Fruit fly (Drosophila melanogaster): ENCODE measurements around the gene snsl.

Gene snsl

DNA sequence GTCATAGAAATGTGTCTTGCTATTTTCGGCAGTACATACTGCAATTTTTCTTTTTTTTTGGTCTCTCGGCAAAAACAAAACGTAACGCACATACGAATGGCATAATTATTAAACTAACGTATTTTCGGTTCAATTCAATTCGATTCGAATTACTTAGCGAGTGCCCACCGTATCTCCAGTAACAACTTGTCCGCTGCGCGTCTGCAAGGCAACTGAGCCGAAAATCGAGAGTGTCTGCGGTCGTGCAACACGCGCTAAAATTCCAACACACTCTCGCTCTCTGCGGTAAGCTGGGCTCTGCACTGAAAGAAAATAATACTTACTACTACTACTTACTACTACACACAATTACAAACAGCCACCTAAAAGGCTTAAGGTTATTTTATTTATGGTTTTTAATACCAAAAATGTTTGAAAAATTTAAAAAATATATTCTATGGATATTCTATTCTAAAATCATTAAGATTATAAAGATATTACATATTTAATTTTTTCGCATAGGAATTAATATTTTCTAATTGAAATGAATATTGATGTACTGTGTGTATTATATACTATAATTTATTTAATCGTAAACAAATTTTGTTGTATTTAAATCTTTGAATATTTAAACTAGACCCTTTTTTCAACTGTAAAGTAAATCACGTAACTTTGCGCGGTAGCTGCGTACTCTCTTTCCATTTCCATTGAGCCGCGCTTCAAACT lies at the start of gene snsl:
TSS of gene snsl (minus strand) at position 217 of the 705 bp plus-strand sequence.
- TF ChIP-seq ken (GFP tag; IDR thresholded peaks at IDR 0.05), result peak; percentile 56; the same call in 1 of the 3 replicates
- no peak for TF ChIP-seq gt (GFP tag; IDR thresholded peaks at IDR 0.05)
- peak; percentile 67 for TF ChIP-seq row (GFP tag; IDR thresholded peaks at IDR 0.05)
- no peak for TF ChIP-seq Max (GFP tag; optimal IDR thresholded peaks at IDR 0.05)
- peak; percentile 13 for TF ChIP-seq Fer3 (tag; optimal IDR thresholded peaks at IDR 0.05)
- peak; percentile 65 for TF ChIP-seq run (tag; optimal IDR thresholded peaks at IDR 0.05)
- peak; percentile 53 for TF ChIP-seq org-1 (GFP tag; optimal IDR thresholded peaks at IDR 0.05)
- TF ChIP-seq yki (optimal IDR thresholded peaks at IDR 0.05), result no peak
- no peak for TF ChIP-seq fu2 (GFP tag; optimal IDR thresholded peaks at IDR 0.05)
- TF ChIP-seq dmrt99B (tag; optimal IDR thresholded peaks at IDR 0.05), result peak; percentile 89
- peak; percentile 77 for TF ChIP-seq grau (tag; optimal IDR thresholded peaks at IDR 0.05)
- no peak for TF ChIP-seq Bgb (GFP tag; IDR thresholded peaks at IDR 0.05; ENCODE audit: partially characterized antibody)
- TF ChIP-seq CG2202 (tag; optimal IDR thresholded peaks at IDR 0.05), result no peak
- peak; percentile 80 for TF ChIP-seq Oli (tag; optimal IDR thresholded peaks at IDR 0.05)
- TF ChIP-seq D19B (GFP tag; optimal IDR thresholded peaks at IDR 0.05), result no peak
- TF ChIP-seq CG10543 (GFP tag; optimal IDR thresholded peaks at IDR 0.05), result no peak
- peak; percentile 73 for TF ChIP-seq gcm (GFP tag; optimal IDR thresholded peaks at IDR 0.05)
- TF ChIP-seq CG3065 (GFP tag; optimal IDR thresholded peaks at IDR 0.05), result no peak
- no peak for TF ChIP-seq br (optimal IDR thresholded peaks at IDR 0.05)
- TF ChIP-seq crp (GFP tag; optimal IDR thresholded peaks at IDR 0.05), result no peak
- TF ChIP-seq CG34224 (GFP tag; IDR thresholded peaks at IDR 0.05; ENCODE audit: partially characterized antibody), result no peak
- no peak for TF ChIP-seq aop (GFP tag; IDR thresholded peaks at IDR 0.05)
- no peak for TF ChIP-seq pzg (GFP tag; optimal IDR thresholded peaks at IDR 0.05)
- no peak for TF ChIP-seq insv (GFP tag; optimal IDR thresholded peaks at IDR 0.05)
- peak; percentile 86 for TF ChIP-seq CoRest (tag; optimal IDR thresholded peaks at IDR 0.05)
- no peak for TF ChIP-seq CG30431 (GFP tag; optimal IDR thresholded peaks at IDR 0.05)
- no peak for TF ChIP-seq nau (GFP tag; optimal IDR thresholded peaks at IDR 0.05)
- no peak for TF ChIP-seq jumu (GFP tag; optimal IDR thresholded peaks at IDR 0.05)
- no peak for TF ChIP-seq CG4730 (GFP tag; IDR thresholded peaks at IDR 0.05)
- 0 out of 2 replicates have a peak, but pooled peaks have one; percentile 10 for TF ChIP-seq CG17328 (GFP tag; IDR thresholded peaks at IDR 0.05)
- TF ChIP-seq D19A (tag; optimal IDR thresholded peaks at IDR 0.05), result peak; percentile 67
- TF ChIP-seq mld (GFP tag; IDR thresholded peaks at IDR 0.05; ENCODE audit: partially characterized antibody), result no peak
- no peak for TF ChIP-seq Dad (GFP tag; optimal IDR thresholded peaks at IDR 0.05)
- TF ChIP-seq CG17802 (tag; optimal IDR thresholded peaks at IDR 0.05), result no peak
- TF ChIP-seq CG3726 (GFP tag; IDR thresholded peaks at IDR 0.05), result no peak
- TF ChIP-seq CG10654 (GFP tag; optimal IDR thresholded peaks at IDR 0.05), result peak; percentile 1
- no peak for TF ChIP-seq CG16863 (GFP tag; optimal IDR thresholded peaks at IDR 0.05)
- TF ChIP-seq ftz-f1 (GFP tag; optimal IDR thresholded peaks at IDR 0.05), result no peak
- TF ChIP-seq jigr1 (GFP tag; IDR thresholded peaks at IDR 0.05), result 0 out of 3 replicates have a peak, but pooled peaks have one; percentile 36
- no peak for TF ChIP-seq CG1792 (GFP tag; optimal IDR thresholded peaks at IDR 0.05)
- peak; percentile 31 for TF ChIP-seq CG30020 (tag; optimal IDR thresholded peaks at IDR 0.05)
- no peak for TF ChIP-seq Hmx (GFP tag; optimal IDR thresholded peaks at IDR 0.05)
- no peak for TF ChIP-seq CG9817 (tag; optimal IDR thresholded peaks at IDR 0.05)
- no peak for TF ChIP-seq CG14050 (GFP tag; IDR thresholded peaks at IDR 0.05)
- no peak for TF ChIP-seq dimm (GFP tag; IDR thresholded peaks at IDR 0.05)
- no peak for TF ChIP-seq en (GFP tag; optimal IDR thresholded peaks at IDR 0.05)
- TF ChIP-seq CG6689 (GFP tag; IDR thresholded peaks at IDR 0.05), result peak; percentile 53
- TF ChIP-seq CG4282 (GFP tag; optimal IDR thresholded peaks at IDR 0.05), result no peak
- no peak for TF ChIP-seq emc (GFP tag; optimal IDR thresholded peaks at IDR 0.05)
- TF ChIP-seq CG5180 (GFP tag; optimal IDR thresholded peaks at IDR 0.05), result peak; percentile 49
- TF ChIP-seq Ada2b (GFP tag; IDR thresholded peaks at IDR 0.05), result peak; percentile 29; the same call in 1 of the 2 replicates

Data from whole organism, embryonic.